Worm (Caenorhabditis elegans) whole organism, L4/young adult: ENCODE results near the gene F26A1.9.
"Not testable (repeated sequence)": the region's sequence is repeated elsewhere in the genome, so short reads cannot be mapped to it uniquely, and the experiment has no call there.

Source experiments
- W03F9.2 ChIP-seq: fragments of 150-350 bp; optimal IDR thresholded peaks from 2 replicates; lab custom pipeline; 2014; ENCODE audit warnings: missing biosample characterization, missing genetic modification characterization
- dao-5 ChIP-seq: sonication (generic microtip); optimal IDR thresholded peaks from 2 replicates; lab custom pipeline; 2016; ENCODE audit warnings: missing genotype, missing genetic modification characterization, moderate library complexity, missing compliant biosample characterization
- him-1 ChIP-seq: sonication (generic microtip); optimal IDR thresholded peaks from 2 replicates; lab custom pipeline; 2016; ENCODE audit warnings: missing genotype, missing genetic modification reagents, missing genetic modification characterization, missing compliant biosample characterization

DNA sequence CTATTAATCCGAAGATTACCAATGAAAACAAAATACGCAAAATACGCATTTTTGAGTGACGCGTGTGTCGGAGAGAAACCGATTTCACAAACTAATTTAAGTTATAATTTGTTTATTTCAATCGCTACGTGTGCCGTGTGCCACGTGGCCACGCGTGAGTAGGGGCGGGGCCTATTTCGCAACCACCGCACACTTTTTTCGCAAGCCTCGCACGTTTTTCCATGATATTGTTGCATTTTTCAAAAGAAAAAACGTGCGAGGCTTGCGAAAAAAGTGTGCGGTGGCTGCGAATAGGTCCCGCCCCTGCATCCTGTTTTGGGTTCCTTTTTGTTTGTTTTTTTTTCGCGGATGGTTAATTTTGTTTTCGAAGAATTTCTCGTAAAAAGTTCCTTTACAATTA, 44.2 kb downstream of the F26A1.9 start, which contains the start of gene enu-3.2:
- not testable (repeated sequence) for TF ChIP-seq him-1, W03F9.2, dao-5
